Fruit fly (Drosophila melanogaster): ENCODE data around the gene sov.

The sov gene

DNA sequence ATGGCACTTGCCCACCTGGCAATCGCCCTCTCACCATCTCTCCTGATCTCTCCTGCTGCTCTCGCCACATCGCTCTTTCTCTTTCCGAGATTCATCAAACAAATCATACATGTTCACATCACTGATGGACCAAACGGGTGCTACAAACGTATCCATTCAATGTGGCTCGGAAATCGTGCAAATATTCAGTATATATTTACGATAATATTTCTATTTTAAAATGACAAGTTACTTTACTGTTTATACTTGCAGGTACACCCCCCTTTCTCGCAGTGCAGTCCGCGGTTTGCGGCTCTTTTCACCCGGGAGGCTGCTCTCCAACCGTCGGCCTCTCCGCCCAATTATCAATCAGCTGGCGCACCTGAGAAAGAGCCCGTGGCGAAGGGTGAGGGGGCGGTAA, 35.4 kb downstream of the sov start (continued):
- no peak for TF ChIP-seq pan (optimal IDR thresholded peaks at IDR 0.05)
- TF ChIP-seq Mio (GFP tag; optimal IDR thresholded peaks at IDR 0.05) = no peak
- TF ChIP-seq Dif (GFP tag; optimal IDR thresholded peaks at IDR 0.05; ENCODE audit: partially characterized antibody) = peak; percentile 2
- TF ChIP-seq Myc (optimal IDR thresholded peaks at IDR 0.05) = no peak

dm6 chrX:6792891-6793290, 36.8 kb downstream of the sov start:
- no peak for TF ChIP-seq Hr78 (GFP tag; optimal IDR thresholded peaks at IDR 0.05)
- TF ChIP-seq Dif (GFP tag; optimal IDR thresholded peaks at IDR 0.05; ENCODE audit: partially characterized antibody) = no peak
- TF ChIP-seq Myc (optimal IDR thresholded peaks at IDR 0.05) = no peak
- no peak for TF ChIP-seq dsf (GFP tag; optimal IDR thresholded peaks at IDR 0.05; ENCODE audit: borderline replicate concordance)

DNA sequence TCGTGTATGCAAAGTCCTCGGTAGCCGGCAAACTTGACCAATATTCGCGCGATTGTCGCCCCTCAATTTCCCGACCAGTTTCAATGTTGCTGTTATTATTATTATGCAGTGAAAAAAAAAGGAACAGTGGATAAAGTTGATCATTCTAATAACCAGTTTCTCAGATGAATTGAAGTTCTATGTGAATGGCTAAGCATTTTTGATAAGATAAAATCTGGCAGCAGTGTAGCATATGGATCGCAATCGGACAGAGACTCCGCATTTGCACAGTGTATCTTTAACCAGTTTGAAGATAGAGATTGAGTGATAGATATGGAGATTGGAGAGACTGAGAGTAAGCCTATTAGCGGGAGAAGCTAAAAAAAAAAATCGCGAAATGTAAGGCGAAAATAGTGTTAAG, 37.3 kb downstream of the sov start:
- TF ChIP-seq fru (GFP tag; optimal IDR thresholded peaks at IDR 0.05) (peak; percentile 56), foxo (GFP tag; optimal IDR thresholded peaks at IDR 0.05) (peak in 1 of 2 experiments; percentile 61), rgr (GFP tag; optimal IDR thresholded peaks at IDR 0.05) (peak; percentile 69), CrebA (GFP tag; optimal IDR thresholded peaks at IDR 0.05; ENCODE audit: borderline replicate concordance) (no peak), Sp1 (GFP tag; optimal IDR thresholded peaks at IDR 0.05) (peak; percentile 41), sage (GFP tag; optimal IDR thresholded peaks at IDR 0.05) (no peak), sv (GFP tag; optimal IDR thresholded peaks at IDR 0.05) (peak; percentile 32), CG32264 (GFP tag; optimal IDR thresholded peaks at IDR 0.05) (no peak), usp (GFP tag; optimal IDR thresholded peaks at IDR 0.05) (no peak), Dif (GFP tag; optimal IDR thresholded peaks at IDR 0.05; ENCODE audit: partially characterized antibody) (no peak), psq (GFP tag; optimal IDR thresholded peaks at IDR 0.05) (peak; percentile 29), Hr83 (GFP tag; optimal IDR thresholded peaks at IDR 0.05; ENCODE audit: poor library complexity, severe bottlenecking) (no peak), Mio (GFP tag; optimal IDR thresholded peaks at IDR 0.05) (no peak), ey (GFP tag; optimal IDR thresholded peaks at IDR 0.05) (peak; percentile 63), h (GFP tag; optimal IDR thresholded peaks at IDR 0.05) (peak; percentile 66), woc (GFP tag; optimal IDR thresholded peaks at IDR 0.05) (peak; percentile 30), Myc (optimal IDR thresholded peaks at IDR 0.05) (no peak), br (GFP tag; optimal IDR thresholded peaks at IDR 0.05) (peak; percentile 29), pan (optimal IDR thresholded peaks at IDR 0.05) (no peak), OdsH (GFP tag; optimal IDR thresholded peaks at IDR 0.05) (peak; percentile 45), HLH106 (tag; optimal IDR thresholded peaks at IDR 0.05) (peak; percentile 15), dmrt93B (GFP tag; optimal IDR thresholded peaks at IDR 0.05) (peak; percentile 8)

- TF ChIP-seq psq (GFP tag; optimal IDR thresholded peaks at IDR 0.05) (peak; percentile 36), Hr83 (GFP tag; optimal IDR thresholded peaks at IDR 0.05; ENCODE audit: poor library complexity, severe bottlenecking) (peak; percentile 2), lola (GFP tag; optimal IDR thresholded peaks at IDR 0.05) (no peak), Mio (GFP tag; optimal IDR thresholded peaks at IDR 0.05) (no peak), CrebA (GFP tag; optimal IDR thresholded peaks at IDR 0.05; ENCODE audit: borderline replicate concordance) (no peak), dl (GFP tag; optimal IDR thresholded peaks at IDR 0.05; ENCODE audit: insufficient read depth in 1 of 2, partially characterized antibody in 2 of 2) (no peak), Myc (optimal IDR thresholded peaks at IDR 0.05) (no peak), br (GFP tag; optimal IDR thresholded peaks at IDR 0.05) (peak; percentile 56), Dfd (GFP tag; optimal IDR thresholded peaks at IDR 0.05) (no peak), sv (GFP tag; optimal IDR thresholded peaks at IDR 0.05) (peak; percentile 80), usp (GFP tag; optimal IDR thresholded peaks at IDR 0.05) (no peak), Sp1 (GFP tag; optimal IDR thresholded peaks at IDR 0.05) (peak; percentile 47), CG32264 (GFP tag; optimal IDR thresholded peaks at IDR 0.05) (peak; percentile 43), h (GFP tag; optimal IDR thresholded peaks at IDR 0.05) (peak; percentile 74), Hr78 (GFP tag; optimal IDR thresholded peaks at IDR 0.05) (no peak), foxo (GFP tag; optimal IDR thresholded peaks at IDR 0.05) (peak in 1 of 2 experiments; percentile 48), pan (optimal IDR thresholded peaks at IDR 0.05) (no peak), tai (GFP tag; optimal IDR thresholded peaks at IDR 0.05) (no peak), OdsH (GFP tag; optimal IDR thresholded peaks at IDR 0.05) (peak; percentile 57), dmrt93B (GFP tag; optimal IDR thresholded peaks at IDR 0.05) (peak; percentile 39), rgr (GFP tag; optimal IDR thresholded peaks at IDR 0.05) (peak; percentile 73), dsf (GFP tag; optimal IDR thresholded peaks at IDR 0.05; ENCODE audit: borderline replicate concordance) (no peak), Dif (GFP tag; optimal IDR thresholded peaks at IDR 0.05; ENCODE audit: partially characterized antibody) (no peak), brk (GFP tag; optimal IDR thresholded peaks at IDR 0.05) (no peak), Vsx2 (GFP tag; optimal IDR thresholded peaks at IDR 0.05; ENCODE audit: partially characterized antibody) (no peak), GATAd (GFP tag; optimal IDR thresholded peaks at IDR 0.05) (no peak), Rel (GFP tag; optimal IDR thresholded peaks at IDR 0.05) (no peak), Rel (tag; optimal IDR thresholded peaks at IDR 0.05) (no peak), jim (GFP tag; optimal IDR thresholded peaks at IDR 0.05) (no peak), Jra (GFP tag; optimal IDR thresholded peaks at IDR 0.05) (no peak), HLH106 (tag; optimal IDR thresholded peaks at IDR 0.05) (peak; percentile 66), Hnf4 (GFP tag; optimal IDR thresholded peaks at IDR 0.05) (peak; percentile 48), woc (GFP tag; optimal IDR thresholded peaks at IDR 0.05) (no peak), sage (GFP tag; optimal IDR thresholded peaks at IDR 0.05) (peak; percentile 10), Abd-B (GFP tag; optimal IDR thresholded peaks at IDR 0.05) (no peak), ey (GFP tag; optimal IDR thresholded peaks at IDR 0.05) (peak; percentile 78), N (GFP tag; optimal IDR thresholded peaks at IDR 0.05) (no peak), CG9705 (GFP tag; optimal IDR thresholded peaks at IDR 0.05) (no peak), fru (GFP tag; optimal IDR thresholded peaks at IDR 0.05) (peak; percentile 52)
Observed at dm6 chrX:6794190-6794589, 38.1 kb downstream of the sov start.

Measured in whole organism, wandering third instar larva.